Worm (Caenorhabditis elegans) whole organism, L1 larva: ENCODE data around the gene acsd-1.

ENCODE experiments used
- aha-1 ChIP-seq: fragments of 150-350 bp; optimal IDR thresholded peaks from 2 replicates; lab custom pipeline; 2014; ENCODE audit warnings: missing biosample characterization, missing genetic modification characterization
- alr-1 ChIP-seq: fragments of 200-800 bp; sonication (Bioruptor generic); optimal IDR thresholded peaks from 2 replicates; lab custom pipeline; 2018; ENCODE audit warnings: borderline replicate concordance, mild to moderate bottlenecking, missing genetic modification characterization, missing compliant biosample characterization
- egl-27 ChIP-seq, 2 experiments: fragments of 150-350 bp in 1 of 2; sonication (generic microtip); optimal IDR thresholded peaks; 3 replicates each; lab custom pipeline; 2017 to 2018; ENCODE audit warnings: missing biosample characterization in 2 of 2, missing genetic modification characterization in 2 of 2, missing genetic modification reagents in 2 of 2
- fkh-10 ChIP-seq: sonication (generic microtip); optimal IDR thresholded peaks from 2 replicates; lab custom pipeline; 2017; ENCODE audit warnings: missing biosample characterization, missing genetic modification reagents, missing genetic modification characterization
- pqm-1 ChIP-seq: sonication (generic microtip); optimal IDR thresholded peaks from 3 replicates; lab custom pipeline; 2017; ENCODE audit warnings: missing biosample characterization, missing genetic modification characterization

DNA sequence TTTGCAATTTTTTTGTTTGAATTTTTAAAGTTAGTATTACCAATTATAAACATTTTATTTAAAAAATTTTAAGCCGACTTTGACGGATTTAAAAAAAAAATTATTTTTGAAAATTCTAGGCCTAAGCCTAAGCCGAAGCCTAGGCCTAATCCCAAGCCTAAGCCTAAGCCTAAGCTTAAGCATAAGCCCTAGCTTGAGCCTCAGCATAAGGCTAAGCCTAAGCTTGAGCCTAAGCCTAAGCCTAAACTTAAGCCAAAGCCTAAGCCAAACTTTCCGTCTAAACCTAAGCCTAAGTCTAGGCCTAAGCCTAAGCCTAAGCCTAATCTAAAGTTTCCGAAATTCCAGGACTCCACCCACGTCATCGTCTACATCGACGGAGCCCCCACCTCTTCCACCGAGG lies 53.4 kb downstream of the acsd-1 start:
- TF ChIP-seq fkh-10 (no peak), pqm-1 (no peak), alr-1 (no peak), aha-1 (no peak), egl-27 (tag; optimal IDR thresholded peaks at IDR 0.05; lab: Kevin White, UChicago) (no peak)
